Worm (Caenorhabditis elegans): ENCODE results near the gene W03A5.6.

Gene W03A5.6

DNA sequence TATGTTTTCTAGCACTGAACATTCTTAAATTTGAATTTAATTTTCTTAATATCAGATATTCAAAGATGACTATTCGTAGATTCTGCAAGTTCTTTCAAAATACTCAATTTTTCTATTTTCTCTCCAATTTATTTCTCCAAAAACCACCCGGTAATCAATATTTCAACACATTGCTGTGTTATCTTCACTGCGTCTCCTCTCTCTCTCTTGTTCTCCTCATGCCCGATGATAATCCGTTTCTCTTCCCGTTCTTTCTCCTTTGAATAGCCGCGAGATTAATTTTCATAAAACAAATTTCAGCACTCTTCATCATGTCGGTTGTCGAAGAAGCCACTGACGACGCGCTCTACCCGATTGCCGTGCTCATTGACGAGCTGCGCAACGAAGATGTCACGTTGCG lies 10.0 kb upstream of the W03A5.6 start, which contains the start of gene paa-1:
TSS of gene paa-1 (plus strand) at position 301 of the 400 bp plus-strand sequence.
- TF ChIP-seq tbx-7 (tag; optimal IDR thresholded peaks at IDR 0.05), result no peak
- no peak for TF ChIP-seq ztf-16 (tag; optimal IDR thresholded peaks at IDR 0.05)
- TF ChIP-seq sox-4 (tag; optimal IDR thresholded peaks at IDR 0.05), result no peak
- no peak for TF ChIP-seq Y22D7AL.16 (tag; optimal IDR thresholded peaks at IDR 0.05)
- no peak for TF ChIP-seq elt-4 (tag; optimal IDR thresholded peaks at IDR 0.05)

ce11 chrIII:5449762-5450308 lies 9.4 kb upstream of the W03A5.6 start, which contains the start of gene F48E8.8:
Gene F48E8.8, minus strand, starts transcription at chrIII:5449812.
- TF ChIP-seq C08G9.2 (tag; optimal IDR thresholded peaks at IDR 0.05), result no peak
- no peak for TF ChIP-seq C38D4.7 (GFP tag; optimal IDR thresholded peaks at IDR 0.05)
- no peak for TF ChIP-seq pha-2 (tag; optimal IDR thresholded peaks at IDR 0.05)
- TF ChIP-seq hlh-30 (tag; optimal IDR thresholded peaks at IDR 0.05; ENCODE audit: insufficient read depth), result peak; percentile 38
- peak; percentile 39 for TF ChIP-seq unc-42 (tag; optimal IDR thresholded peaks at IDR 0.05)
- peak; percentile 20 for TF ChIP-seq ceh-2 (tag; optimal IDR thresholded peaks at IDR 0.05)
- TF ChIP-seq mec-3 (tag; optimal IDR thresholded peaks at IDR 0.05; ENCODE audit: borderline replicate concordance), result no peak
- TF ChIP-seq sox-4 (tag; optimal IDR thresholded peaks at IDR 0.05), result no peak
- peak; percentile 38 for TF ChIP-seq hlh-8 (tag; optimal IDR thresholded peaks at IDR 0.05)
- TF ChIP-seq ref-2 (tag; optimal IDR thresholded peaks at IDR 0.05), result no peak
- TF ChIP-seq ceh-45 (GFP tag; IDR thresholded peaks at IDR 0.05), result no peak
- peak; percentile 73 for TF ChIP-seq ceh-48 (tag; optimal IDR thresholded peaks at IDR 0.05)
- peak; percentile 9 for TF ChIP-seq unc-55 (GFP tag; optimal IDR thresholded peaks at IDR 0.05)
- TF ChIP-seq ama-1 (optimal IDR thresholded peaks at IDR 0.05), result no peak
- TF ChIP-seq nfya-1 (tag; optimal IDR thresholded peaks at IDR 0.05), result peak; percentile 56
- no peak for TF ChIP-seq fkh-10 (GFP tag; optimal IDR thresholded peaks at IDR 0.05)
- TF ChIP-seq ceh-31 (tag; optimal IDR thresholded peaks at IDR 0.05), result peak; percentile 34
- TF ChIP-seq ceh-14 (tag; optimal IDR thresholded peaks at IDR 0.05), result no peak
- peak; percentile 75 for TF ChIP-seq tbx-2 (tag; optimal IDR thresholded peaks at IDR 0.05)
- TF ChIP-seq elt-2 (tag; optimal IDR thresholded peaks at IDR 0.05), result no peak
- TF ChIP-seq unc-3 (GFP tag; conservative IDR thresholded peaks at IDR 0.05), result no peak
- no peak for TF ChIP-seq unc-3 (tag; optimal IDR thresholded peaks at IDR 0.05)

DNA sequence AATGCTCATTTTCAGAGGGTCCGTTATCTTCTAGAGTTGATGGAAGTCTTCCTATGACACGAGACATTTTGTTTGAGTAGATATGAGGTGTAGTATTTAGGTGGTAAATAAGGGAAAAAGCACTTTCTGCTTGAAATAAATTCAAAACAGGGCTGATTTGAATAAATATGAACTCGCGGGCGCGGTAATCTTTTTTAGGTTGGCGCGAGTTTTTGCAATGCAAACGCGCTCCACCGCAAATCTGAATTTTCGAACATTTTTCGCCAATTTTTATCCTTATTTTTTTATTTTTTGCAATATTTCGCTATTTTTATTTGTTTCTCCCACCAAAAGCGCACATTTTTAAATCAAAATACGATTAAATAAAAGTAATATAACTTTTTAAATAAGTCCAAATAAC lies 7.7 kb upstream of the W03A5.6 start, which contains the start of gene skpt-1:
TSS of gene skpt-1 (minus strand) at position 219 of the 400 bp plus-strand sequence.
- peak; percentile 2 for TF ChIP-seq unc-42 (tag; optimal IDR thresholded peaks at IDR 0.05)
- TF ChIP-seq nfya-1 (tag; optimal IDR thresholded peaks at IDR 0.05), result peak; percentile 8
- TF ChIP-seq ceh-31 (tag; optimal IDR thresholded peaks at IDR 0.05), result no peak
- TF ChIP-seq tbx-2 (tag; optimal IDR thresholded peaks at IDR 0.05), result peak; percentile 9
- no peak for TF ChIP-seq K02D7.2 (tag; optimal IDR thresholded peaks at IDR 0.05)
- no peak for TF ChIP-seq hlh-30 (tag; optimal IDR thresholded peaks at IDR 0.05; ENCODE audit: insufficient read depth)
- TF ChIP-seq elt-2 (tag; optimal IDR thresholded peaks at IDR 0.05), result peak; percentile 4
- no peak for TF ChIP-seq dve-1 (tag; optimal IDR thresholded peaks at IDR 0.05)

DNA sequence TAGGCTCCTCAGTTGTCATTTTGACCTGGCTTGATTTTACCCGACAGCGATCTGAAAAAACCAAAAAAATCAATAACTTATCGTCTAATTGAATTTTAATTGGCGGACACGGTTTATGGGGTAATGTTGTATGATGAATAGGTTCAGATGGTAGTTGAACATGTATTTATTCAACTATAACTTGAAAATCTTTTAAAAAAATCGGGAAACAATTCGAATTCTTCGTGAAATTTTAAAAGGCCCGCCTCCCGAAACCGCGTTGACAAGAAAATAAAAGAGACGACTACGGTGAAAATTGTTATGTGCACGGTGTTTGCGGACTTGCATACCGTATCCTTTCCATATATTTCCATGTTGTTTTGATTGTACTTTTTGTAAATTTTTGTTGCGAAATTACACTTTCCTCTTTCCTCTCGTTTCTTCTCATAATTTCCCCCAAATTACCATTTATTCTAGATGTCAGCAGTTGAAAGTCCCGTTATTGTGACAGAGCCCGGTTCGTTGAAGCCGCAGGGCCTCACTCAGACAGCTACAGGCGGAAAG lies 2.3 kb upstream of the W03A5.6 start, which contains the start of the genes T24G10.2 and disl-2:
TSS of gene T24G10.2 (minus strand) at position 51 of the 543 bp plus-strand sequence.
TSS of gene disl-2 (plus strand) at position 457 of the 543 bp plus-strand sequence.
- TF ChIP-seq npax-4 (tag; optimal IDR thresholded peaks at IDR 0.05) (no peak), gmeb-2 (tag; optimal IDR thresholded peaks at IDR 0.05) (no peak), sox-4 (tag; optimal IDR thresholded peaks at IDR 0.05) (no peak), C08G9.2 (tag; optimal IDR thresholded peaks at IDR 0.05) (no peak), pax-1 (tag; optimal IDR thresholded peaks at IDR 0.05) (no peak), unc-86 (tag; optimal IDR thresholded peaks at IDR 0.05) (no peak), hlh-30 (tag; optimal IDR thresholded peaks at IDR 0.05; ENCODE audit: insufficient read depth) (no peak), ceh-18 (tag; optimal IDR thresholded peaks at IDR 0.05) (peak; percentile 4), ref-2 (tag; optimal IDR thresholded peaks at IDR 0.05) (no peak), nfya-1 (tag; optimal IDR thresholded peaks at IDR 0.05) (peak; percentile 62), ceh-6 (GFP tag; optimal IDR thresholded peaks at IDR 0.05) (no peak), Y22D7AL.16 (tag; optimal IDR thresholded peaks at IDR 0.05) (no peak), pha-2 (tag; optimal IDR thresholded peaks at IDR 0.05) (no peak), nhr-232 (tag; optimal IDR thresholded peaks at IDR 0.05) (no peak), mec-3 (tag; optimal IDR thresholded peaks at IDR 0.05; ENCODE audit: borderline replicate concordance) (no peak), sdc-2 (tag; optimal IDR thresholded peaks at IDR 0.05) (no peak), ceh-34 (tag; optimal IDR thresholded peaks at IDR 0.05) (no peak), hlh-13 (GFP tag; optimal IDR thresholded peaks at IDR 0.05) (no peak), eyg-1 (tag; optimal IDR thresholded peaks at IDR 0.05) (no peak), ceh-31 (tag; optimal IDR thresholded peaks at IDR 0.05) (peak; percentile 30)
